Fruit fly (Drosophila melanogaster) Kc167 (cell line): Measurements from ENCODE around the gene Neu2.

Source experiments
- Myc ChIP-seq: fragments of >200 bp; optimal IDR thresholded peaks from 2 replicates; lab custom pipeline; 2017; ENCODE audit warnings: missing external identifiers
- Sin3A ChIP-seq: fragments of >200 bp; optimal IDR thresholded peaks from 2 replicates; lab custom pipeline; 2018; ENCODE audit warnings: missing external identifiers
- h ChIP-seq: fragments of >200 bp; optimal IDR thresholded peaks from 3 replicates; lab custom pipeline; 2018; ENCODE audit warnings: missing external identifiers
- insv ChIP-seq: fragments of >200 bp; optimal IDR thresholded peaks from 3 replicates; lab custom pipeline; 2018; ENCODE audit warnings: missing external identifiers
- psq ChIP-seq: fragments of >200 bp; optimal IDR thresholded peaks from 2 replicates; lab custom pipeline; 2017; ENCODE audit warnings: missing external identifiers
- ttk ChIP-seq: sonication (Bioruptor generic); optimal IDR thresholded peaks from 2 replicates; lab custom pipeline; 2017; ENCODE audit warnings: missing external identifiers

Neu2 gene

dm6 chr3L:21455196-21455595, 35.2 kb downstream of the Neu2 start:
- TF ChIP-seq h (lab: Kevin White, UChicago): no peak
- no peak for TF ChIP-seq Sin3A (lab: Kevin White, UChicago)
- no peak for TF ChIP-seq insv
- no peak for TF ChIP-seq psq (lab: Kevin White, UChicago)
- TF ChIP-seq ttk (lab: Kevin White, UChicago): no peak
- TF ChIP-seq Myc (lab: Kevin White, UChicago): no peak

dm6 chr3L:21453623-21454022, 36.8 kb downstream of the Neu2 start:
- TF ChIP-seq ttk (lab: Kevin White, UChicago) (no peak), Myc (lab: Kevin White, UChicago) (no peak), h (lab: Kevin White, UChicago) (no peak), Sin3A (lab: Kevin White, UChicago) (no peak)

- no peak for TF ChIP-seq insv
- no peak for TF ChIP-seq ttk (lab: Kevin White, UChicago)
- no peak for TF ChIP-seq psq (lab: Kevin White, UChicago)
- no peak for TF ChIP-seq Myc (lab: Kevin White, UChicago)
- TF ChIP-seq Sin3A (lab: Kevin White, UChicago): no peak
- no peak for TF ChIP-seq h (lab: Kevin White, UChicago)
Observed at dm6 chr3L:21450486-21450885, 39.9 kb downstream of the Neu2 start.

- no peak for TF ChIP-seq ttk (lab: Kevin White, UChicago)
- TF ChIP-seq insv: no peak
- no peak for TF ChIP-seq psq (lab: Kevin White, UChicago)
- no peak for TF ChIP-seq Myc (lab: Kevin White, UChicago)
- no peak for TF ChIP-seq Sin3A (lab: Kevin White, UChicago)
- TF ChIP-seq h (lab: Kevin White, UChicago): no peak
Observed at dm6 chr3L:21449336-21449735, 41.0 kb downstream of the Neu2 start.

dm6 chr3L:21445704-21446103, 44.7 kb downstream of the Neu2 start, which contains the start of gene Syx7:
Syx7 (plus strand) TSS chr3L:21445834.
- TF ChIP-seq Sin3A (lab: Kevin White, UChicago) (no peak), h (lab: Kevin White, UChicago) (no peak), insv (no peak), psq (lab: Kevin White, UChicago) (no peak), Myc (lab: Kevin White, UChicago) (no peak), ttk (lab: Kevin White, UChicago) (no peak)

dm6 chr3L:21444719-21445118, 45.7 kb downstream of the Neu2 start, which contains the start of gene Alp1:
Alp1 (minus strand) TSS chr3L:21444819.
- TF ChIP-seq insv (no peak), ttk (lab: Kevin White, UChicago) (no peak), h (lab: Kevin White, UChicago) (no peak), Myc (lab: Kevin White, UChicago) (no peak), psq (lab: Kevin White, UChicago) (no peak), Sin3A (lab: Kevin White, UChicago) (no peak)

- TF ChIP-seq insv (no peak), h (lab: Kevin White, UChicago) (no peak)
Observed at dm6 chr3L:21441216-21441813, 49.1 kb downstream of the Neu2 start, which contains the start of gene CG5664. CG5664 (minus strand) TSS chr3L:21441363.

- TF ChIP-seq Myc (lab: Kevin White, UChicago) (no peak), insv (no peak), Sin3A (lab: Kevin White, UChicago) (no peak), h (lab: Kevin White, UChicago) (no peak), ttk (lab: Kevin White, UChicago) (no peak), psq (lab: Kevin White, UChicago) (no peak)
Observed at dm6 chr3L:21436089-21436488, 54.3 kb downstream of the Neu2 start.
